Worm (Caenorhabditis elegans): Measurements from ENCODE around the gene C28D4.4.

C28D4.4 gene

DNA sequence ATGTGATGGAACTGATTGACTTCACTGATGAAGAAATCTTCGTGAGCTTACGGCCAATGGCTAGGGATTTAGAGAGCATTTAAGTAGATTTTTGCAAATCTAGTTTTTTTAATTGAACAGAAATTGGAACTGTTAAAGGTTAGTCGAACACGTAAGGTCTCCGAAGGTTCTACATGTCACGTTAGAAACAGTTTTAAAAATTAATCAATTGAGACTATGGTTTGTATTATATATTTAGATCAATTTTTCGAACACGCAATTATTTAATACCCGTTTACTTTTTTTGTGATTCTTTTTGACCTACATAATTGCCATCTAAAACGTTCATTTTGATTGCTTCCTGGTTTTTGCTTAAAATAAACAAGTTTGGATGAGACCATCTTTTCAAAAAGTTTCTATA lies at the start of gene C28D4.4:
Gene C28D4.4, minus strand, starts transcription at position 101 of the 400 bp plus-strand sequence.
- TF ChIP-seq snpc-1.2 (GFP tag; IDR thresholded peaks at IDR 0.05) (no peak), attf-4 (tag; optimal IDR thresholded peaks at IDR 0.05) (no peak), nhr-11 (tag; optimal IDR thresholded peaks at IDR 0.05) (no peak), nhr-41 (GFP tag; IDR thresholded peaks at IDR 0.05) (no peak), madf-5 (GFP tag; IDR thresholded peaks at IDR 0.05) (no peak), zag-1 (tag; optimal IDR thresholded peaks at IDR 0.05) (no peak), sdz-12 (GFP tag; optimal IDR thresholded peaks at IDR 0.05) (no peak), hlh-30 (tag; optimal IDR thresholded peaks at IDR 0.05; ENCODE audit: insufficient read depth) (no peak), ceh-32 (tag; optimal IDR thresholded peaks at IDR 0.05; ENCODE audit: poor library complexity) (no peak), snpc-4 (tag; optimal IDR thresholded peaks at IDR 0.05) (no peak)

DNA sequence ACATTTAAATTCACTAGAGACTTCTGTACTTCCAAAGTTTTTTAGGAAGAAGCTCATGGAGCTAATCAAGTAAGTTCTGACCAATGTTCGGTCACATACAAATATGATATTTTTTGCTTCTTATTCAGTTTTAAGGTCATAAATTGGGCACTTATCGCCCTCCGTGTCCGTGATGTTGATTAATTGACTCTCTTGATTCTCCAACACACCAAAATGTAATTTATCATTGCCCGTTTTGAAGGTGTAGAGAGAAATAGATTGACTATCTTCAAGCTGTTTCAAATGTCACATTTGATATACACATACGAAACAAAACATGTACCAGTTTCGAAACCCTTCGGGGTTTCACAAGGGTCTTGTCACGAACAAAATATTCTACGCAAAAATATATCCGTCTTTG lies 45.9 kb upstream of the C28D4.4 start:
- TF ChIP-seq Y105C5A.15 (GFP tag; IDR thresholded peaks at IDR 0.05) (no peak), nhr-28 (tag; optimal IDR thresholded peaks at IDR 0.05) (peak; percentile 50), lsy-2 (tag; optimal IDR thresholded peaks at IDR 0.05) (no peak), fkh-10 (GFP tag; optimal IDR thresholded peaks at IDR 0.05) (no peak), unc-62 (GFP tag; optimal IDR thresholded peaks at IDR 0.05 in 1 of 2) (peak in 1 of 2 experiments; percentile 91), unc-62 (tag; optimal IDR thresholded peaks at IDR 0.05) (no peak)

- TF ChIP-seq ceh-28 (tag; optimal IDR thresholded peaks at IDR 0.05) (no peak), hif-1 (tag; optimal IDR thresholded peaks at IDR 0.05) (no peak), daf-8 (GFP tag; IDR thresholded peaks at IDR 0.05) (no peak), dpl-1 (GFP tag; optimal IDR thresholded peaks at IDR 0.05) (no peak), nhr-6 (tag; optimal IDR thresholded peaks at IDR 0.05) (no peak), unc-130 (GFP tag; optimal IDR thresholded peaks at IDR 0.05) (no peak), saeg-2 (GFP tag; IDR thresholded peaks at IDR 0.05) (no peak), spr-3 (GFP tag; optimal IDR thresholded peaks at IDR 0.05) (no peak), set-16 (GFP tag; IDR thresholded peaks at IDR 0.05) (no peak), lir-3 (tag; optimal IDR thresholded peaks at IDR 0.05) (no peak), lin-29 (GFP tag; IDR thresholded peaks at IDR 0.05) (no peak), daf-16 (GFP tag; optimal IDR thresholded peaks at IDR 0.05) (no peak), daf-16 (tag; optimal IDR thresholded peaks at IDR 0.05) (no peak), T20F7.1 (GFP tag; optimal IDR thresholded peaks at IDR 0.05) (no peak), ceh-32 (tag; optimal IDR thresholded peaks at IDR 0.05; ENCODE audit: poor library complexity) (no peak), R02D3.7 (tag; optimal IDR thresholded peaks at IDR 0.05) (no peak), vab-7 (GFP tag; IDR thresholded peaks at IDR 0.05) (no peak), skn-1 (tag; optimal IDR thresholded peaks at IDR 0.05) (no peak)
Observed at ce11 chrIV:9789496-9789895, 44.7 kb upstream of the C28D4.4 start, which contains the start of gene T13F2.4. Gene T13F2.4, plus strand, starts transcription at chrIV:9789796.

DNA sequence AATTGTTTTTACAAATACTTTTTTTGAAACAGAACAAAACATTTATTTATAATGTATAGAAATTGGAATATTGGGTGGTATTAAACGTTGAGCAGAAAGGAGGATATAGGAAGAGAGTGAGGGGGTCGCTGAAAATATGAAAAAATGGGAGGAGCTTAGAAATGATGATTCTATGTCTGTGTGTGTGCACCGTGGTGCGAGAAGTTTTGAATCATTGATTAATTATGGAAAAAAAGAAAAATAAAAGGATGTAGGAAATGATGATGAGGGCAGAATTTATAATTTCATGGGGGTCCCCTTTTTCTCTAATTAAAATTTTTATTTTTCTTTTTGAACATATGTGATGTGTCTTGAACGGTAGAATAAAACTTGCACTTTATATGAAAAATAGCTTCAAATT lies 39.9 kb upstream of the C28D4.4 start, which contains the start of gene sre-4:
Gene sre-4, minus strand, starts transcription at position 101 of the 400 bp plus-strand sequence.
- TF ChIP-seq sdz-12 (GFP tag; optimal IDR thresholded peaks at IDR 0.05), result no peak
- no peak for TF ChIP-seq nhr-76 (tag; optimal IDR thresholded peaks at IDR 0.05)
- TF ChIP-seq lin-1 (GFP tag; IDR thresholded peaks at IDR 0.05), result no peak
- no peak for TF ChIP-seq pha-4 (GFP tag; IDR thresholded peaks at IDR 0.05)
- no peak for TF ChIP-seq pha-4 (tag; optimal IDR thresholded peaks at IDR 0.05)
- no peak for TF ChIP-seq daf-12 (tag; optimal IDR thresholded peaks at IDR 0.05)
- TF ChIP-seq ztf-11 (tag; optimal IDR thresholded peaks at IDR 0.05), result no peak
- TF ChIP-seq hlh-11 (tag; optimal IDR thresholded peaks at IDR 0.05), result no peak
- no peak for TF ChIP-seq ceh-82 (tag; optimal IDR thresholded peaks at IDR 0.05)
- TF ChIP-seq attf-4 (tag; optimal IDR thresholded peaks at IDR 0.05), result no peak
- no peak for TF ChIP-seq nhr-28 (tag; optimal IDR thresholded peaks at IDR 0.05)
- TF ChIP-seq lim-7 (GFP tag; IDR thresholded peaks at IDR 0.05), result no peak
- no peak for TF ChIP-seq nhr-25 (tag; optimal IDR thresholded peaks at IDR 0.05; ENCODE audit: borderline replicate concordance, insufficient read depth)
- no peak for TF ChIP-seq ZK337.2 (GFP tag; IDR thresholded peaks at IDR 0.05)
- TF ChIP-seq aly-2 (tag; optimal IDR thresholded peaks at IDR 0.05), result no peak
- TF ChIP-seq mdl-1 (tag; optimal IDR thresholded peaks at IDR 0.05), result no peak
- TF ChIP-seq spr-3 (GFP tag; optimal IDR thresholded peaks at IDR 0.05), result no peak
- TF ChIP-seq php-3 (GFP tag; IDR thresholded peaks at IDR 0.05), result no peak
